Worm (Caenorhabditis elegans) whole organism, L4 larva: Measurements from ENCODE around the gene atg-13.

ENCODE experiments used
- T20F7.1 ChIP-seq: fragments of 200-800 bp; sonication (Bioruptor generic); optimal IDR thresholded peaks from 2 replicates; lab custom pipeline; 2018; ENCODE audit warnings: mild to moderate bottlenecking, missing genetic modification characterization, missing compliant biosample characterization
- Y5F2A.4 ChIP-seq: fragments of 200-800 bp; sonication (Bioruptor generic); optimal IDR thresholded peaks from 2 replicates; lab custom pipeline; 2018; ENCODE audit warnings: mild to moderate bottlenecking, missing genetic modification characterization, missing compliant biosample characterization
- Y75B8A.6 ChIP-seq: fragments of 200-800 bp; sonication (Bioruptor generic); IDR thresholded peaks from 2 replicates; pipeline ENCODE4 v1.3.6; 2022; ENCODE audit warnings: missing genetic modification reagents, missing genetic modification characterization, missing compliant biosample characterization
- ZK337.2 ChIP-seq: fragments of 200-800 bp; sonication (Bioruptor generic); IDR thresholded peaks from 2 replicates; pipeline ENCODE4 v1.3.6; 2022; ENCODE audit warnings: missing genetic modification reagents, missing genetic modification characterization, missing compliant biosample characterization
- ZK546.5 ChIP-seq, 2 experiments: sonication (generic microtip); optimal IDR thresholded peaks; 2 replicates each; lab custom pipeline; 2017; ENCODE audit warnings: missing biosample characterization in 2 of 2, missing genetic modification characterization in 2 of 2
- aha-1 ChIP-seq: fragments of 150-350 bp; peaks from one replicate; lab custom pipeline; 2014; ENCODE audit warnings: missing biosample characterization, missing genetic modification characterization
- attf-4 ChIP-seq: sonication (generic microtip); optimal IDR thresholded peaks from 3 replicates; lab custom pipeline; 2017; ENCODE audit warnings: missing biosample characterization, missing genetic modification characterization
- ceh-44 ChIP-seq: fragments of 200-800 bp; sonication (Bioruptor generic); IDR thresholded peaks from 2 replicates; pipeline ENCODE4 v1.3.6; 2022; ENCODE audit warnings: missing genetic modification reagents, missing genetic modification characterization, missing compliant biosample characterization
- ceh-82 ChIP-seq: sonication (generic microtip); optimal IDR thresholded peaks from 2 replicates; lab custom pipeline; 2017; ENCODE audit warnings: missing biosample characterization, missing genetic modification characterization
- cey-2 ChIP-seq: sonication (generic microtip); optimal IDR thresholded peaks from 3 replicates; lab custom pipeline; 2017; ENCODE audit warnings: missing genetic modification characterization, mild to moderate bottlenecking, missing compliant biosample characterization, antibody characterized with exemption, borderline replicate concordance; ENCODE audit not compliant: insufficient read depth
- daf-16 ChIP-seq, 3 experiments: sonication (generic microtip); optimal IDR thresholded peaks; 2 replicates each; lab custom pipeline; 2016 to 2017; ENCODE audit warnings: missing genetic modification characterization in 3 of 3, missing genetic modification reagents in 3 of 3, mild to moderate bottlenecking in 2 of 3, missing compliant biosample characterization in 2 of 3, missing biosample characterization in 1 of 3, moderate library complexity in 1 of 3
- daf-19 ChIP-seq: fragments of 200-800 bp; sonication (Bioruptor generic); conservative IDR thresholded peaks from 2 replicates; pipeline ENCODE4 v1.3.6; 2022; ENCODE audit warnings: missing genetic modification characterization, missing compliant biosample characterization
- daf-8 ChIP-seq: fragments of 200-800 bp; sonication (Bioruptor generic); IDR thresholded peaks from 2 replicates; pipeline ENCODE4 v1.3.6; 2022; ENCODE audit warnings: missing genetic modification characterization, missing compliant biosample characterization
- dmd-6 ChIP-seq: fragments of 200-800 bp; sonication (Bioruptor generic); IDR thresholded peaks from 2 replicates; pipeline ENCODE4 v1.3.6; 2022; ENCODE audit warnings: missing genetic modification reagents, missing genetic modification characterization, missing compliant biosample characterization
- dve-1 ChIP-seq: sonication (generic microtip); optimal IDR thresholded peaks from 2 replicates; lab custom pipeline; 2017; ENCODE audit warnings: antibody characterized with exemption, mild to moderate bottlenecking, missing genetic modification characterization, missing compliant biosample characterization; ENCODE audit not compliant: insufficient read depth
- egl-27 ChIP-seq: sonication (generic microtip); optimal IDR thresholded peaks from 3 replicates; lab custom pipeline; 2017; ENCODE audit warnings: missing biosample characterization, missing genetic modification reagents, missing genetic modification characterization
- hif-1 ChIP-seq, 2 experiments: sonication (generic microtip); optimal IDR thresholded peaks; 2 replicates each; lab custom pipeline; 2016 to 2017; ENCODE audit warnings: missing compliant biosample characterization in 2 of 2, missing genetic modification characterization in 2 of 2, missing genetic modification reagents in 2 of 2, missing genotype in 2 of 2, mild to moderate bottlenecking in 1 of 2
- hlh-11 ChIP-seq: fragments of 200-800 bp; sonication (Bioruptor generic); optimal IDR thresholded peaks from 2 replicates; lab custom pipeline; 2018; ENCODE audit warnings: mild to moderate bottlenecking, missing genetic modification characterization, missing compliant biosample characterization
- hlh-30 ChIP-seq: sonication (generic microtip); optimal IDR thresholded peaks from 2 replicates; lab custom pipeline; 2017; ENCODE audit warnings: antibody characterized with exemption, mild to moderate bottlenecking, missing genetic modification characterization, missing compliant biosample characterization; ENCODE audit not compliant: insufficient read depth
- hmg-1.1 ChIP-seq: fragments of 200-800 bp; sonication (Bioruptor generic); IDR thresholded peaks from 2 replicates; pipeline ENCODE4 v1.3.6; 2022; ENCODE audit warnings: missing genetic modification reagents, missing genetic modification characterization, missing compliant biosample characterization
- jun-1 ChIP-seq: fragments of 150-350 bp; optimal IDR thresholded peaks from 2 replicates; lab custom pipeline; 2014; ENCODE audit warnings: missing biosample characterization, missing genetic modification reagents, missing genetic modification characterization
- lim-7 ChIP-seq: fragments of 200-800 bp; sonication (Bioruptor generic); IDR thresholded peaks from 2 replicates; pipeline ENCODE4 v1.3.6; 2022; ENCODE audit warnings: missing genetic modification characterization, missing compliant biosample characterization
- lin-38 ChIP-seq: fragments of 200-800 bp; sonication (Bioruptor generic); IDR thresholded peaks from 2 replicates; pipeline ENCODE4 v1.3.6; 2022; ENCODE audit warnings: missing genetic modification reagents, missing genetic modification characterization, missing compliant biosample characterization
- lsy-2 ChIP-seq, 2 experiments: fragments of 150-350 bp in 1 of 2; sonication (generic microtip) in 1 of 2; optimal IDR thresholded peaks; 2 replicates each; lab custom pipeline; 2014 to 2017; ENCODE audit warnings: missing biosample characterization in 2 of 2, missing genetic modification characterization in 2 of 2
- madf-9 ChIP-seq: fragments of 200-800 bp; sonication (Bioruptor generic); conservative IDR thresholded peaks from 2 replicates; pipeline ENCODE4 v1.3.6; 2022; ENCODE audit warnings: missing genetic modification reagents, missing genetic modification characterization, missing compliant biosample characterization
- mdt-29 ChIP-seq: fragments of 200-800 bp; sonication (Bioruptor generic); IDR thresholded peaks from 2 replicates; pipeline ENCODE4 v1.3.6; 2022; ENCODE audit warnings: missing genetic modification reagents, missing genetic modification characterization, missing compliant biosample characterization
- mep-1 ChIP-seq: fragments of 150-350 bp; sonication (generic microtip); optimal IDR thresholded peaks from 3 replicates; lab custom pipeline; 2014; ENCODE audit warnings: missing biosample characterization, missing genetic modification characterization
- mes-2 ChIP-seq: sonication (generic microtip); optimal IDR thresholded peaks from 2 replicates; lab custom pipeline; 2016; ENCODE audit warnings: missing genotype, mild to moderate bottlenecking, missing genetic modification characterization, missing compliant biosample characterization; ENCODE audit not compliant: poor library complexity, severe bottlenecking
- mxl-3 ChIP-seq: fragments of 200-800 bp; sonication (Bioruptor generic); optimal IDR thresholded peaks from 2 replicates; lab custom pipeline; 2018; ENCODE audit warnings: mild to moderate bottlenecking, missing genetic modification characterization, missing compliant biosample characterization
- nhr-237 ChIP-seq: sonication (generic microtip); optimal IDR thresholded peaks from 2 replicates; lab custom pipeline; 2017; ENCODE audit warnings: missing biosample characterization, missing genetic modification characterization
- nhr-28 ChIP-seq: fragments of 150-350 bp; optimal IDR thresholded peaks from 2 replicates; lab custom pipeline; 2014; ENCODE audit warnings: missing biosample characterization, missing genetic modification characterization
- nhr-42 ChIP-seq: fragments of 200-800 bp; sonication (Bioruptor generic); IDR thresholded peaks from 2 replicates; pipeline ENCODE4 v1.3.6; 2022; ENCODE audit warnings: missing genetic modification characterization, missing compliant biosample characterization
- nhr-48 ChIP-seq: sonication (generic microtip); optimal IDR thresholded peaks from 2 replicates; lab custom pipeline; 2016; ENCODE audit warnings: mild to moderate bottlenecking, missing genetic modification characterization, missing compliant biosample characterization
- nhr-6 ChIP-seq: fragments of 150-350 bp; optimal IDR thresholded peaks from 2 replicates; lab custom pipeline; 2014; ENCODE audit warnings: missing biosample characterization, missing genetic modification characterization
- pha-4 ChIP-seq, 2 experiments: fragments of 150-350 bp in 1 of 2; fragments of 200-800 bp in 1 of 2; sonication (Bioruptor generic) in 1 of 2; IDR thresholded peaks in 1 of 2; optimal IDR thresholded peaks in 1 of 2; 2 replicates each; pipeline versions ENCODE4 v1.3.6 to Lab custom; 2014 to 2022; ENCODE audit warnings: missing genetic modification characterization in 2 of 2, missing genetic modification reagents in 2 of 2, missing biosample characterization in 1 of 2, missing compliant biosample characterization in 1 of 2
- php-3 ChIP-seq: fragments of 200-800 bp; sonication (Bioruptor generic); IDR thresholded peaks from 2 replicates; pipeline ENCODE4 v1.3.6; 2022; ENCODE audit warnings: missing genetic modification reagents, missing genetic modification characterization, missing compliant biosample characterization
- rbr-2 ChIP-seq: sonication (generic microtip); optimal IDR thresholded peaks from 2 replicates; lab custom pipeline; 2016; ENCODE audit warnings: missing genotype, missing genetic modification characterization, missing compliant biosample characterization
- skn-1 ChIP-seq: fragments of 150-350 bp; optimal IDR thresholded peaks from 2 replicates; lab custom pipeline; 2014; ENCODE audit warnings: missing biosample characterization, missing genetic modification characterization
- snpc-1.2 ChIP-seq: fragments of 200-800 bp; sonication (Bioruptor generic); IDR thresholded peaks from 2 replicates; pipeline ENCODE4 v1.3.6; 2022; ENCODE audit warnings: missing genetic modification reagents, missing genetic modification characterization, missing compliant biosample characterization
- snpc-4 ChIP-seq: fragments of 150-350 bp; optimal IDR thresholded peaks from 2 replicates; lab custom pipeline; 2014; ENCODE audit warnings: missing biosample characterization, missing genetic modification characterization
- spr-1 ChIP-seq: sonication (generic microtip); optimal IDR thresholded peaks from 2 replicates; lab custom pipeline; 2016; ENCODE audit warnings: mild to moderate bottlenecking, missing genetic modification characterization, missing compliant biosample characterization
- spr-3 ChIP-seq: fragments of 200-800 bp; sonication (Bioruptor generic); optimal IDR thresholded peaks from 2 replicates; lab custom pipeline; 2018; ENCODE audit warnings: mild to moderate bottlenecking, missing genetic modification characterization, missing compliant biosample characterization
- unc-39 ChIP-seq: sonication (generic microtip); optimal IDR thresholded peaks from 2 replicates; lab custom pipeline; 2017; ENCODE audit warnings: missing biosample characterization, missing genetic modification characterization
- unc-62 ChIP-seq, 3 experiments: fragments of 150-350 bp in 1 of 3; sonication (generic microtip); optimal IDR thresholded peaks in 2 of 3; peaks in 1 of 3; 1 replicate in 1 of 3; 2 replicates in 2 of 3; lab custom pipeline; 2014 to 2017; ENCODE audit warnings: missing biosample characterization in 3 of 3, missing genetic modification characterization in 3 of 3, missing genetic modification reagents in 3 of 3, missing genotype in 1 of 3
- zag-1 ChIP-seq: fragments of 150-350 bp; optimal IDR thresholded peaks from 2 replicates; lab custom pipeline; 2014; ENCODE audit warnings: missing biosample characterization, missing genetic modification characterization
- zip-11 ChIP-seq: fragments of 200-800 bp; sonication (Bioruptor generic); IDR thresholded peaks from 2 replicates; pipeline ENCODE4 v1.3.6; 2022; ENCODE audit warnings: missing genetic modification characterization, missing compliant biosample characterization
- zip-2 ChIP-seq: fragments of 150-350 bp; optimal IDR thresholded peaks from 2 replicates; lab custom pipeline; 2014; ENCODE audit warnings: missing biosample characterization, missing genetic modification characterization

The atg-13 gene

ce11 chrIII:8126978-8127377 lies 31.0 kb downstream of the atg-13 start (continued):
- no peak for TF ChIP-seq Y5F2A.4 (GFP tag; lab: Kevin White, UChicago)
- no peak for TF ChIP-seq madf-9 (GFP tag; lab: Robert Waterston, UW)
- no peak for TF ChIP-seq mdt-29
- peak; percentile 47 for TF ChIP-seq hlh-11 (tag; lab: Kevin White, UChicago)
- TF ChIP-seq attf-4 (tag; lab: Kevin White, UChicago): no peak
- peak; percentile 41 for TF ChIP-seq mxl-3
- no peak for TF ChIP-seq ceh-44 (GFP tag; lab: Robert Waterston, UW)
- TF ChIP-seq pha-4 (GFP tag; IDR thresholded peaks at IDR 0.05; lab: Robert Waterston, UW): no peak
- TF ChIP-seq pha-4 (tag; optimal IDR thresholded peaks at IDR 0.05; lab: Kevin White, UChicago): no peak
- TF ChIP-seq nhr-6 (tag; lab: Kevin White, UChicago): peak; percentile 14
- TF ChIP-seq snpc-4 (tag; lab: Kevin White, UChicago): no peak
- no peak for TF ChIP-seq skn-1 (tag; lab: Kevin White, UChicago)
- TF ChIP-seq unc-39 (tag; lab: Kevin White, UChicago): no peak
- TF ChIP-seq daf-16 (GFP tag; optimal IDR thresholded peaks at IDR 0.05; lab: Kevin White, UChicago): no peak
- TF ChIP-seq daf-16 (tag; optimal IDR thresholded peaks at IDR 0.05; lab: Kevin White, UChicago): no peak
- TF ChIP-seq cey-2 (tag; lab: Kevin White, UChicago): no peak
- no peak for TF ChIP-seq hif-1 (tag; optimal IDR thresholded peaks at IDR 0.05; lab: Kevin White, UChicago)
- TF ChIP-seq snpc-1.2 (GFP tag; lab: Robert Waterston, UW): no peak
- TF ChIP-seq rbr-2: peak; percentile 13
- peak; percentile 12 for TF ChIP-seq mes-2 (tag; lab: Kevin White, UChicago)
- TF ChIP-seq lin-38 (GFP tag; lab: Robert Waterston, UW): no peak
- TF ChIP-seq Y75B8A.6 (GFP tag; lab: Robert Waterston, UW): no peak
- no peak for TF ChIP-seq spr-1 (tag; lab: Kevin White, UChicago)
- TF ChIP-seq hmg-1.1 (GFP tag; lab: Robert Waterston, UW): peak; percentile 47
- TF ChIP-seq jun-1 (tag; lab: Kevin White, UChicago): no peak
- TF ChIP-seq ceh-82 (tag; lab: Kevin White, UChicago): no peak
- no peak for TF ChIP-seq nhr-42 (GFP tag; lab: Robert Waterston, UW)
- TF ChIP-seq zag-1: no peak
- no peak for TF ChIP-seq ZK337.2
- TF ChIP-seq daf-8 (GFP tag; lab: Robert Waterston, UW): no peak
- no peak for TF ChIP-seq egl-27
- no peak for TF ChIP-seq nhr-237 (tag; lab: Kevin White, UChicago)
- no peak for TF ChIP-seq spr-3 (GFP tag; lab: Kevin White, UChicago)

- TF ChIP-seq nhr-6 (tag; lab: Kevin White, UChicago) (peak; percentile 22), lsy-2 (tag; optimal IDR thresholded peaks at IDR 0.05; lab: Kevin White, UChicago) (peak in 1 of 2 experiments; percentile 79), mep-1 (peak; percentile 63), aha-1 (tag; lab: Kevin White, UChicago) (peak; percentile 35), rbr-2 (peak; percentile 53), php-3 (GFP tag; lab: Robert Waterston, UW) (peak; percentile 55; the same call in 1 of the 2 replicates), lim-7 (GFP tag; lab: Robert Waterston, UW) (no peak), lin-38 (GFP tag; lab: Robert Waterston, UW) (peak; percentile 45; the same call in 1 of the 2 replicates), nhr-28 (tag; lab: Kevin White, UChicago) (peak; percentile 72), dmd-6 (GFP tag; lab: Robert Waterston, UW) (peak; percentile 50; the same call in 1 of the 2 replicates), zip-2 (tag; lab: Kevin White, UChicago) (peak; percentile 36), hlh-30 (peak; percentile 27), hlh-11 (tag; lab: Kevin White, UChicago) (peak; percentile 68), unc-62 (GFP tag; optimal IDR thresholded peaks at IDR 0.05 in 1 of 2; lab: Kevin White, UChicago) (peak in 1 of 2 experiments; percentile 93), unc-62 (tag; optimal IDR thresholded peaks at IDR 0.05; lab: Kevin White, UChicago) (no peak), hmg-1.1 (GFP tag; lab: Robert Waterston, UW) (peak; percentile 61), nhr-48 (tag; lab: Kevin White, UChicago) (peak; percentile 50), T20F7.1 (GFP tag; lab: Kevin White, UChicago) (no peak), daf-19 (GFP tag; lab: Robert Waterston, UW) (no peak), pha-4 (GFP tag; IDR thresholded peaks at IDR 0.05; lab: Robert Waterston, UW) (no peak), pha-4 (tag; optimal IDR thresholded peaks at IDR 0.05; lab: Kevin White, UChicago) (no peak), dve-1 (tag; lab: Kevin White, UChicago) (peak; percentile 79), ZK546.5 (tag; optimal IDR thresholded peaks at IDR 0.05; lab: Kevin White, UChicago) (no peak), mes-2 (tag; lab: Kevin White, UChicago) (peak; percentile 73), zip-11 (no peak)
Observed at ce11 chrIII:8125234-8125633, 32.8 kb downstream of the atg-13 start.
